Worm (Caenorhabditis elegans) whole organism, L4 larva: ENCODE measurements around the gene ivns-1.

ENCODE experiments used
- T26A8.4 ChIP-seq: fragments of 200-800 bp; sonication (Bioruptor generic); IDR thresholded peaks from 2 replicates; pipeline ENCODE4 v1.3.6; 2022; ENCODE audit warnings: missing genetic modification characterization, missing compliant biosample characterization
- Y5F2A.4 ChIP-seq: fragments of 200-800 bp; sonication (Bioruptor generic); optimal IDR thresholded peaks from 2 replicates; lab custom pipeline; 2018; ENCODE audit warnings: mild to moderate bottlenecking, missing genetic modification characterization, missing compliant biosample characterization
- aha-1 ChIP-seq: fragments of 150-350 bp; peaks from one replicate; lab custom pipeline; 2014; ENCODE audit warnings: missing biosample characterization, missing genetic modification characterization
- ceh-20 ChIP-seq: fragments of 200-800 bp; sonication (Bioruptor generic); IDR thresholded peaks from 2 replicates; pipeline ENCODE4 v1.3.6; 2022; ENCODE audit warnings: missing genetic modification reagents, missing genetic modification characterization, missing compliant biosample characterization
- ceh-28 ChIP-seq: fragments of 150-350 bp; optimal IDR thresholded peaks from 2 replicates; lab custom pipeline; 2014; ENCODE audit warnings: missing biosample characterization, missing genetic modification reagents, missing genetic modification characterization
- ceh-32 ChIP-seq: sonication (generic microtip); optimal IDR thresholded peaks from 2 replicates; lab custom pipeline; 2016; ENCODE audit warnings: mild to moderate bottlenecking, missing genetic modification characterization, missing compliant biosample characterization; ENCODE audit not compliant: poor library complexity
- ceh-82 ChIP-seq: sonication (generic microtip); optimal IDR thresholded peaks from 2 replicates; lab custom pipeline; 2017; ENCODE audit warnings: missing biosample characterization, missing genetic modification characterization
- ces-1 ChIP-seq: fragments of 150-350 bp; sonication (generic microtip); optimal IDR thresholded peaks from 4 replicates; lab custom pipeline; 2014; ENCODE audit warnings: missing biosample characterization, missing genetic modification reagents, missing genetic modification characterization
- cey-2 ChIP-seq: sonication (generic microtip); optimal IDR thresholded peaks from 3 replicates; lab custom pipeline; 2017; ENCODE audit warnings: missing genetic modification characterization, mild to moderate bottlenecking, missing compliant biosample characterization, antibody characterized with exemption, borderline replicate concordance; ENCODE audit not compliant: insufficient read depth
- ctbp-1 ChIP-seq: fragments of 200-800 bp; sonication (Bioruptor generic); IDR thresholded peaks from 2 replicates; pipeline ENCODE4 v1.3.6; 2022; ENCODE audit warnings: missing genetic modification reagents, missing genetic modification characterization, missing compliant biosample characterization
- daf-16 ChIP-seq, 3 experiments: sonication (generic microtip); optimal IDR thresholded peaks; 2 replicates each; lab custom pipeline; 2016 to 2017; ENCODE audit warnings: missing genetic modification characterization in 3 of 3, missing genetic modification reagents in 3 of 3, mild to moderate bottlenecking in 2 of 3, missing compliant biosample characterization in 2 of 3, missing biosample characterization in 1 of 3, moderate library complexity in 1 of 3
- dmd-8 ChIP-seq: fragments of 200-800 bp; sonication (Bioruptor generic); IDR thresholded peaks from 2 replicates; pipeline ENCODE4 v1.3.6; 2022; ENCODE audit warnings: missing genetic modification characterization, missing compliant biosample characterization
- dpl-1 ChIP-seq: fragments of 150-350 bp; optimal IDR thresholded peaks from 2 replicates; lab custom pipeline; 2014; ENCODE audit warnings: missing biosample characterization, missing genetic modification reagents, missing genetic modification characterization
- duxl-1 ChIP-seq: sonication (generic microtip); optimal IDR thresholded peaks from 2 replicates; lab custom pipeline; 2016; ENCODE audit warnings: mild to moderate bottlenecking, missing genetic modification characterization, moderate library complexity, missing compliant biosample characterization; ENCODE audit not compliant: poor library complexity
- fkh-10 ChIP-seq: fragments of 150-350 bp; optimal IDR thresholded peaks from 2 replicates; lab custom pipeline; 2014; ENCODE audit warnings: missing biosample characterization, missing genetic modification reagents, missing genetic modification characterization
- hif-1 ChIP-seq, 2 experiments: sonication (generic microtip); optimal IDR thresholded peaks; 2 replicates each; lab custom pipeline; 2016 to 2017; ENCODE audit warnings: missing compliant biosample characterization in 2 of 2, missing genetic modification characterization in 2 of 2, missing genetic modification reagents in 2 of 2, missing genotype in 2 of 2, mild to moderate bottlenecking in 1 of 2
- hlh-30 ChIP-seq: sonication (generic microtip); optimal IDR thresholded peaks from 2 replicates; lab custom pipeline; 2017; ENCODE audit warnings: antibody characterized with exemption, mild to moderate bottlenecking, missing genetic modification characterization, missing compliant biosample characterization; ENCODE audit not compliant: insufficient read depth
- lin-1 ChIP-seq: fragments of 200-800 bp; sonication (Bioruptor generic); IDR thresholded peaks from 2 replicates; pipeline ENCODE4 v1.3.6; 2022; ENCODE audit warnings: missing genetic modification reagents, missing genetic modification characterization, missing compliant biosample characterization
- lin-15B ChIP-seq: fragments of 150-350 bp; sonication (generic microtip); optimal IDR thresholded peaks from 3 replicates; lab custom pipeline; 2014; ENCODE audit warnings: missing biosample characterization, missing genetic modification characterization
- lir-3 ChIP-seq: sonication (generic microtip); optimal IDR thresholded peaks from 2 replicates; lab custom pipeline; 2016; ENCODE audit warnings: mild to moderate bottlenecking, missing genetic modification characterization, missing compliant biosample characterization
- lsy-2 ChIP-seq, 2 experiments: fragments of 150-350 bp in 1 of 2; sonication (generic microtip) in 1 of 2; optimal IDR thresholded peaks; 2 replicates each; lab custom pipeline; 2014 to 2017; ENCODE audit warnings: missing biosample characterization in 2 of 2, missing genetic modification characterization in 2 of 2
- madf-5 ChIP-seq, 2 experiments: fragments of 200-800 bp; sonication (Bioruptor generic); IDR thresholded peaks; 2 replicates each; pipeline ENCODE4 v1.3.6; 2022; ENCODE audit warnings: missing compliant biosample characterization in 2 of 2, missing genetic modification characterization in 2 of 2
- mdt-29 ChIP-seq: fragments of 200-800 bp; sonication (Bioruptor generic); IDR thresholded peaks from 2 replicates; pipeline ENCODE4 v1.3.6; 2022; ENCODE audit warnings: missing genetic modification reagents, missing genetic modification characterization, missing compliant biosample characterization
- nhr-102 ChIP-seq: sonication (generic microtip); optimal IDR thresholded peaks from 2 replicates; lab custom pipeline; 2016; ENCODE audit warnings: mild to moderate bottlenecking, missing genetic modification characterization, moderate library complexity, missing compliant biosample characterization
- nhr-11 ChIP-seq: fragments of 150-350 bp; optimal IDR thresholded peaks from 2 replicates; lab custom pipeline; 2014; ENCODE audit warnings: missing biosample characterization, missing genetic modification characterization
- nhr-28 ChIP-seq: fragments of 150-350 bp; optimal IDR thresholded peaks from 2 replicates; lab custom pipeline; 2014; ENCODE audit warnings: missing biosample characterization, missing genetic modification characterization
- nhr-42 ChIP-seq: fragments of 200-800 bp; sonication (Bioruptor generic); IDR thresholded peaks from 2 replicates; pipeline ENCODE4 v1.3.6; 2022; ENCODE audit warnings: missing genetic modification characterization, missing compliant biosample characterization
- nhr-6 ChIP-seq: fragments of 150-350 bp; optimal IDR thresholded peaks from 2 replicates; lab custom pipeline; 2014; ENCODE audit warnings: missing biosample characterization, missing genetic modification characterization
- pqm-1 ChIP-seq: sonication (generic microtip); optimal IDR thresholded peaks from 2 replicates; lab custom pipeline; 2017; ENCODE audit warnings: missing biosample characterization, missing genetic modification characterization
- sdz-12 ChIP-seq: fragments of 200-800 bp; sonication (Bioruptor generic); optimal IDR thresholded peaks from 2 replicates; lab custom pipeline; 2018; ENCODE audit warnings: mild to moderate bottlenecking, missing genetic modification characterization, missing compliant biosample characterization
- snpc-4 ChIP-seq: fragments of 150-350 bp; optimal IDR thresholded peaks from 2 replicates; lab custom pipeline; 2014; ENCODE audit warnings: missing biosample characterization, missing genetic modification characterization
- tra-1 ChIP-seq: fragments of 200-800 bp; sonication (Bioruptor generic); IDR thresholded peaks from 2 replicates; pipeline ENCODE4 v1.3.6; 2022; ENCODE audit warnings: missing genetic modification reagents, missing genetic modification characterization, missing compliant biosample characterization
- unc-130 ChIP-seq: sonication (generic microtip); optimal IDR thresholded peaks from 2 replicates; lab custom pipeline; 2016; ENCODE audit warnings: missing genetic modification reagents, missing genetic modification characterization, missing compliant biosample characterization
- unc-62 ChIP-seq, 3 experiments: fragments of 150-350 bp in 1 of 3; sonication (generic microtip); optimal IDR thresholded peaks in 2 of 3; peaks in 1 of 3; 1 replicate in 1 of 3; 2 replicates in 2 of 3; lab custom pipeline; 2014 to 2017; ENCODE audit warnings: missing biosample characterization in 3 of 3, missing genetic modification characterization in 3 of 3, missing genetic modification reagents in 3 of 3, missing genotype in 1 of 3
- ztf-7 ChIP-seq: fragments of 150-350 bp; optimal IDR thresholded peaks from 2 replicates; lab custom pipeline; 2014; ENCODE audit warnings: missing biosample characterization, missing genetic modification characterization

Gene ivns-1

ce11 chrX:12635010-12635409 lies 856 bp upstream of the ivns-1 start (continued):
- no peak for TF ChIP-seq ztf-7 (tag; lab: Kevin White, UChicago)
- no peak for TF ChIP-seq sdz-12 (GFP tag; lab: Kevin White, UChicago)
- no peak for TF ChIP-seq ceh-28 (tag; lab: Kevin White, UChicago)
- peak; percentile 27 for TF ChIP-seq hlh-30 (tag; lab: Kevin White, UChicago)
- no peak for TF ChIP-seq unc-130 (GFP tag; lab: Kevin White, UChicago)
- TF ChIP-seq lin-1: no peak
- TF ChIP-seq tra-1 (GFP tag; lab: Robert Waterston, UW): no peak
- TF ChIP-seq ceh-32 (tag; lab: Kevin White, UChicago): no peak
- TF ChIP-seq ceh-82: no peak
- TF ChIP-seq snpc-4: no peak
- no peak for TF ChIP-seq lir-3
- peak; percentile 72 for TF ChIP-seq dpl-1 (GFP tag; lab: Kevin White, UChicago)
- no peak for TF ChIP-seq hif-1 (tag; optimal IDR thresholded peaks at IDR 0.05; lab: Kevin White, UChicago)
- 0 out of 2 replicates have a peak, but pooled peaks have one; percentile 21 for TF ChIP-seq T26A8.4 (GFP tag; lab: Robert Waterston, UW)
- no peak for TF ChIP-seq daf-16 (GFP tag; optimal IDR thresholded peaks at IDR 0.05; lab: Kevin White, UChicago)
- TF ChIP-seq daf-16 (tag; optimal IDR thresholded peaks at IDR 0.05; lab: Kevin White, UChicago): peak; percentile 98
- TF ChIP-seq nhr-102: peak; percentile 2
- peak; percentile 30 for TF ChIP-seq nhr-11 (tag; lab: Kevin White, UChicago)
- no peak for TF ChIP-seq duxl-1 (tag; lab: Kevin White, UChicago)
- peak; percentile 82 for TF ChIP-seq nhr-6 (tag; lab: Kevin White, UChicago)
- TF ChIP-seq dmd-8: no peak
- TF ChIP-seq ceh-20 (GFP tag; lab: Robert Waterston, UW): no peak
- TF ChIP-seq mdt-29 (GFP tag; lab: Robert Waterston, UW): no peak
- TF ChIP-seq fkh-10 (GFP tag; lab: Kevin White, UChicago): peak; percentile 37
- peak in 1 of 2 experiments; percentile 98 for TF ChIP-seq unc-62 (GFP tag; optimal IDR thresholded peaks at IDR 0.05 in 1 of 2; lab: Kevin White, UChicago)
- TF ChIP-seq unc-62 (tag; optimal IDR thresholded peaks at IDR 0.05; lab: Kevin White, UChicago): no peak
- peak; percentile 89 for TF ChIP-seq nhr-28 (tag; lab: Kevin White, UChicago)
- no peak for TF ChIP-seq cey-2 (tag; lab: Kevin White, UChicago)
- TF ChIP-seq pqm-1 (tag; lab: Kevin White, UChicago): peak; percentile 45
- no peak for TF ChIP-seq nhr-42 (GFP tag; lab: Robert Waterston, UW)
- no peak for TF ChIP-seq lin-15B
- TF ChIP-seq madf-5 (GFP tag; IDR thresholded peaks at IDR 0.05; lab: Robert Waterston, UW): no peak

ce11 chrX:12632657-12633056 lies 1.5 kb downstream of the ivns-1 start:
- TF ChIP-seq ces-1 (GFP tag; lab: Kevin White, UChicago) (peak; percentile 23), unc-62 (GFP tag; optimal IDR thresholded peaks at IDR 0.05 in 1 of 2; lab: Kevin White, UChicago) (no peak), unc-62 (tag; optimal IDR thresholded peaks at IDR 0.05; lab: Kevin White, UChicago) (no peak), aha-1 (peak; percentile 86)

ce11 chrX:12631446-12631845 lies 2.7 kb downstream of the ivns-1 start:
- TF ChIP-seq Y5F2A.4 (GFP tag; lab: Kevin White, UChicago) (no peak), ctbp-1 (peak; percentile 58; the same call in 1 of the 2 replicates), unc-62 (GFP tag; optimal IDR thresholded peaks at IDR 0.05 in 1 of 2; lab: Kevin White, UChicago) (peak in 1 of 2 experiments; percentile 68), unc-62 (tag; optimal IDR thresholded peaks at IDR 0.05; lab: Kevin White, UChicago) (no peak), ceh-20 (GFP tag; lab: Robert Waterston, UW) (no peak), fkh-10 (GFP tag; lab: Kevin White, UChicago) (peak; percentile 67), ces-1 (GFP tag; lab: Kevin White, UChicago) (peak; percentile 87), lsy-2 (tag; optimal IDR thresholded peaks at IDR 0.05; lab: Kevin White, UChicago) (peak in 1 of 2 experiments; percentile 17)
